Fruit fly (Drosophila melanogaster): ENCODE results near the gene CG32354.

Gene CG32354

DNA sequence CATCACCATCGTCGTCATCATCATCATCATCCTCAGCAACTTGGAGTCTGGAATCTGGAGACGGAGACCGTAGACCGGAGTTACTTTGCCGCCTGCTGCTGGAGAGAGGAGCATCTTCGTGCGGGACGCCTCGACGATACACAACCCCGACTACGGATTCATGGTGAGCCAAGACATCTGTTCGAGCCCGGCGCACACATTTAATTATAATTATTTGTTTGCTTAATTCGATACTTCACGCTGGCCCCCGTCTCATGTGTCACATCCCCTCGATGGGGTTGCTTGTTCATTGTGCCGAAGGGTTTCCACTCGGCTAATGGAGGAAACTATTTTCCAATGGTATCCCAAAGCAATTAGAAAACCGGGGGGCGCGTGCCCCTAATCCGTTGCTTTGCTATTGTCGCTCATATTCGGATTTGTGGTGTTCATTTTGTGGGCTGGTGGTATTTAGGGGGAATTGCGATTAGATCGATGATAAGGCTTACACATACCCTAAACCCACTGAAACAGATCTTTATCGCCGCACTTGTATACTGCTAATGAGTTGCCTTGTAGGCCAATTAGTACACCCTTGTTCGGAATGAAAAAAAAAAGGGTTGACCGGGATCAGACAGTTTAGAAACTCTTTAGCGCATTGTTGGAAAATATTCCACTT, 30.1 kb upstream of the CG32354 start:
- TF ChIP-seq CG12768 (GFP tag; optimal IDR thresholded peaks at IDR 0.05): no peak
- TF ChIP-seq CG5204 (GFP tag; optimal IDR thresholded peaks at IDR 0.05): no peak
- TF ChIP-seq CG7101 (tag; optimal IDR thresholded peaks at IDR 0.05): no peak

DNA sequence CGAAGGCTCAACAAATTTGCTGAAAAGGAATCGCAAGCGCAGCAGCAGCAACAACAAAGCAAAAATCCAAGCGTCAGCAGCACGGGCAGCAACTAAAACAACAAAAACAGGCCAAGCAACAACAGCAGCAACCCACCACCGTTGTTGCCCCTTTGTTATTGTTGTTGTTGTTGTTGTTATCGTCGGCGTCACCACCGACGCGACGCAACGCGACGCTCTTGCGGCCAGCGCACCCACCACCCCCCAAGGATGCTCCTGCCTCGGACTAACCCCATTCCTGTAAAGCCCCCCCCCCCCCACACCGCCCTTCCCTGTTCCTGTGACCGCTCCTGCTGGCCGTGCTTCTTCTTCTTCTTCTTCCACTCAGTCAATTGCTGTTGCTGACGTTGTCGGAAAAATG, 28.7 kb upstream of the CG32354 start:
- TF ChIP-seq CG7045 (GFP tag; optimal IDR thresholded peaks at IDR 0.05) (no peak), CG33017 (tag; optimal IDR thresholded peaks at IDR 0.05) (no peak), CG11617 (GFP tag; optimal IDR thresholded peaks at IDR 0.05) (no peak), tj (GFP tag; optimal IDR thresholded peaks at IDR 0.05) (peak; percentile 42)

DNA sequence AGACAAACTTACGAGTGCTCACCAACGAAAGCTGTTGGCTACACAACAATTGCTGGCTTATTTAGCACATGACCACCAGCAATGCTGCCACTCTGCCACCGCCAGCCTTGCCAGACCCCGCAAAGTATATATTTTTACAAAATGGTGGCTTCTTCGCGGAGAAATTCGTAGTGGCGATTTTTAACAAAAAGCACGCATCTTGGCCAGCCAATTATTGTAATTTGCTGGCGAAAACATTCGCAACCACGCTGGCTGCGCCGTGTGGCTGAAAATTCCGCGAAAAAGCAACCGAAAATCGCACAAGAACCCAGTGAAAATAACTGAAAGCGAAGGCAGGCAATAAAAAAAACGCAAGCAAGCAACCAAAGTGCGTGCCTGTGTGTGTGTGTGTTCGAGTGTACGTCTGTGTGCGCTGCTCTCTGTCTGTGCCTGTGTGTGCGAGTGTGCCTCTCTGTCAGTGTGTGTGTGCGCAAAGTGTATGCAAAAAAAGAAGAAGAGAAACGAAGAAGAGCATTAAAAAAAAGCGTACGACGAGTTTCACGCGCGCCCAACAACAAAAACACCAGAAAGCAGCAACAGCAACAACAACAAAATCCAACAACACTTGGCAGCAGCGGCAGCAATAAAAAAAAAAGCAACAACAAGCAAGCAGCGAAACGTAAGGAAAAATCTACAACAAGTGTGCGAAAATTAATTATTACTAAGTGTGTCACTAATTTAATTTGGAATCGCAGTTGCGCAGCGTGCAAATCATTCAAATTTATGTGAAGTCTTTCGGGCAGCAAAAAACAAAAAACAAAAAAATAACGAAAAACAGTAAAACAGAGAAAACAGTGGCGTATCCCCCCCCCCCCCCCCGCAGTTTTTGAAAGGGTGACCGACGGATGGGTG, 28.0 kb upstream of the CG32354 start, which contains the start of gene Gug:
Gene Gug, plus strand, starts transcription at position 123 of the 891 bp plus-strand sequence.
- TF ChIP-seq ovo (GFP tag; optimal IDR thresholded peaks at IDR 0.05): no peak
- TF ChIP-seq cnc (optimal IDR thresholded peaks at IDR 0.05): no peak
- TF ChIP-seq kay (GFP tag; ENCODE audit: borderline replicate concordance): peak; percentile 82
- no peak for TF ChIP-seq CG1620 (GFP tag; optimal IDR thresholded peaks at IDR 0.05)
- no peak for TF ChIP-seq Hr96 (GFP tag; optimal IDR thresholded peaks at IDR 0.05)
- peak; percentile 25 for TF ChIP-seq Mnt (GFP tag; optimal IDR thresholded peaks at IDR 0.05)
- no peak for TF ChIP-seq Crg-1 (GFP tag; optimal IDR thresholded peaks at IDR 0.05)
- no peak for TF ChIP-seq CG7101 (tag; optimal IDR thresholded peaks at IDR 0.05)
- TF ChIP-seq CG7045 (GFP tag; optimal IDR thresholded peaks at IDR 0.05): peak; percentile 31
- no peak for TF ChIP-seq Clk (GFP tag; optimal IDR thresholded peaks at IDR 0.05)
- TF ChIP-seq CG14711 (tag; optimal IDR thresholded peaks at IDR 0.05): no peak
- peak; percentile 11 for TF ChIP-seq pad (GFP tag; optimal IDR thresholded peaks at IDR 0.05)
- no peak for TF ChIP-seq CG11617 (GFP tag; optimal IDR thresholded peaks at IDR 0.05)
- peak; percentile 19 for TF ChIP-seq CG33017 (tag; optimal IDR thresholded peaks at IDR 0.05)
- no peak for TF ChIP-seq CG5204 (GFP tag; optimal IDR thresholded peaks at IDR 0.05)
- TF ChIP-seq toe (GFP tag; optimal IDR thresholded peaks at IDR 0.05): no peak
- TF ChIP-seq cic (GFP tag; optimal IDR thresholded peaks at IDR 0.05): peak; percentile 43
- TF ChIP-seq CG12768 (GFP tag; optimal IDR thresholded peaks at IDR 0.05): peak; percentile 49
- TF ChIP-seq tj (GFP tag; optimal IDR thresholded peaks at IDR 0.05): peak; percentile 86
- peak; percentile 49 for TF ChIP-seq bab1 (GFP tag; optimal IDR thresholded peaks at IDR 0.05)

DNA sequence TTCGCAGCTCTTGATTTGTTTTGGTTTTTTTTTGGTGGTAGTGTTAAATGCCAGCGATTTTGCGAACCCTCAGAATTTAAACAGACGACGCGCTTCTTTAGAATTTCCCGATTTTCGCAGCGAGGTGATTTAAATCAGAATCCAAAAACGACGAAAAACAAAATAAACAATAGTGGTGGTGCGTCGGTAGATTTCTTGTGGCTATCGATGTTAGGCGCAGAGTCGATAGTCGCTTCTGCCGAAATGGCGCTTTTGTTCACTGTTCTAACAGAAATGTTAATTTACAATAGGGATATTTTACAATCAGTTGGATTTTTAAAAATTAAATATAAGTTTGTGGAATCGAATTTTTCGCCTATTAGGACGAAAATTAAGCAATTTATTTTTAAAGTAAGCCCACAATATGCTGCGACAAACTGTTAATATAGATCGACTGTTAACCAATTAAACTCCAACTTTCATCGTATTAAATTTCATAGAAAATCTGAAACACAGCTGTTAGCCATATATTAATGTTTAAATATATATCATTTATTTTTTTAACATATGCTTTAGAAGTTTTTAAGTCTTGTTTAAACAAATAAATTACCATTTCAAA, 27.3 kb upstream of the CG32354 start, which contains the start of gene CG6983:
Gene CG6983, minus strand, starts transcription at position 176 of the 598 bp plus-strand sequence.
- TF ChIP-seq CG1620 (GFP tag; optimal IDR thresholded peaks at IDR 0.05) (no peak), Crg-1 (GFP tag; optimal IDR thresholded peaks at IDR 0.05) (no peak), ovo (GFP tag; optimal IDR thresholded peaks at IDR 0.05) (no peak), CG7101 (tag; optimal IDR thresholded peaks at IDR 0.05) (peak; percentile 35), kay (GFP tag; ENCODE audit: borderline replicate concordance) (no peak), CG7045 (GFP tag; optimal IDR thresholded peaks at IDR 0.05) (no peak), Clk (GFP tag; optimal IDR thresholded peaks at IDR 0.05) (no peak)

DNA sequence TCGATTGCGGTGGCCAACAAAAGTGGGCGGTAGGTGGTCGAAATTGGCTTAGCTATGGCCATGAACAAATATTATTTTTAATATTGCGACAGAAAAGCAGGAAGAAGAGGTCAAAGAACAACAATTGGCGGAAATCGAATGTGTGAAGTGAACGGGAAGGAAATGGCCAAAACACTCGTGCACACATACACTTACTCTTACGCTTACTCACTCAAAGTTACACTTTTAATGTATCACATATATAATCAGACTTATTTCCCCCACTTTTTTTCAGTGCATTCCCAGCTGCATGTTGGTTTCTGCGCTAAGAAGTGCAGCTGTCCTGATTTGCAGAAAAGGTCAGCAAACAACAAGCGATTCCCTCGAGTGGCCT, 26.5 kb upstream of the CG32354 start:
- TF ChIP-seq bab1 (GFP tag; optimal IDR thresholded peaks at IDR 0.05) (peak; percentile 2), ovo (GFP tag; optimal IDR thresholded peaks at IDR 0.05) (no peak), CG14711 (tag; optimal IDR thresholded peaks at IDR 0.05) (peak; percentile 10), CG12768 (GFP tag; optimal IDR thresholded peaks at IDR 0.05) (peak; percentile 19), Hr96 (GFP tag; optimal IDR thresholded peaks at IDR 0.05) (no peak), CG7045 (GFP tag; optimal IDR thresholded peaks at IDR 0.05) (no peak), pad (GFP tag; optimal IDR thresholded peaks at IDR 0.05) (no peak), cnc (optimal IDR thresholded peaks at IDR 0.05) (no peak), CG7101 (tag; optimal IDR thresholded peaks at IDR 0.05) (peak; percentile 16)

DNA sequence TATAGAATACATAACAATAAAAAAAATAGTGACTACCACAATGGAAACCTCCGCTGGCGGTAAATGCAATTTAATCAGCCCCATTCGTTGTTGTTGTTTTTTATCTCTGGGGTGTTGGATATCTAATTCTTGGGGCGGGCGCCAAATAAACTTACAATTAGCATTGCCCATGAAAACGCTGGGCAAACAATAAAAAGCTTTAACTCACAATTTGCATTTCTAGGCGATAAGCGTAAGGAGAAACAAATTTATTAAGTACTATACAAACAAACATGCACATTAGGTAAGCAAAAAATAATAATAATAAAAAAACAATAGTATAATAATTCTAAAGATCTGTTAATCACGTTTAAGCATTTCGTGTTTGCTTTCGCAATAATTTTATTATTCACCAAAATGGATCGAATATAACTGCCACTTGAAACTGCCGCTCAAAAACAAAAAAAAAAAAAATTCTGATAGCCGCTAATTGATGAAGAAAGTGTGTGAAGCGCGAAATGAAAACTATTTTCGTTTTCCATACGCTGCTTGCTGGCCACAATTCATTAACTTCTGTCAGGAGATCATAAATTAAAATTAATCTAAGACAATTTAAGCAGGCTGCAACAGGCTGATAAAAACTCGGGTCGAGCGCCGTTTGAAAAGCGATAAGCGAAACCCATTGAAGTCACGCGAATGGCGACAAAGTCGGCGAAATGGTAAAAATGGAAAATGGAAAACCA, 26.0 kb upstream of the CG32354 start:
- TF ChIP-seq cic (GFP tag; optimal IDR thresholded peaks at IDR 0.05) (peak; percentile 54), toe (GFP tag; optimal IDR thresholded peaks at IDR 0.05) (no peak), tj (GFP tag; optimal IDR thresholded peaks at IDR 0.05) (peak; percentile 46), CG14711 (tag; optimal IDR thresholded peaks at IDR 0.05) (no peak), CG7045 (GFP tag; optimal IDR thresholded peaks at IDR 0.05) (peak; percentile 35), CG12768 (GFP tag; optimal IDR thresholded peaks at IDR 0.05) (peak; percentile 18), CG33017 (tag; optimal IDR thresholded peaks at IDR 0.05) (peak; percentile 7), pad (GFP tag; optimal IDR thresholded peaks at IDR 0.05) (no peak), CG7101 (tag; optimal IDR thresholded peaks at IDR 0.05) (peak; percentile 21), CG11617 (GFP tag; optimal IDR thresholded peaks at IDR 0.05) (no peak), kay (GFP tag; ENCODE audit: borderline replicate concordance) (peak; percentile 87)

All from whole organism, adult.